Fruit fly (Drosophila melanogaster) whole organism, wandering third instar larva: ENCODE measurements around the gene CG7900.

Source experiments
- Mio ChIP-seq: sonication (Bioruptor generic); optimal IDR thresholded peaks from 2 replicates; lab custom pipeline; 2016; ENCODE audit warnings: missing biosample characterization, missing genetic modification characterization
- OdsH ChIP-seq: fragments of 200-800 bp; sonication (Bioruptor generic); optimal IDR thresholded peaks from 2 replicates; lab custom pipeline; 2016; ENCODE audit warnings: missing biosample characterization, mild to moderate bottlenecking, missing genetic modification characterization
- dl ChIP-seq, 2 experiments: fragments of 175-275, 200-275 bp in 1 of 2; fragments of 200-275 bp in 1 of 2; sonication (Bioruptor generic); optimal IDR thresholded peaks; lab custom pipeline; 2018; ENCODE audit warnings: mild to moderate bottlenecking in 2 of 2, missing biosample characterization in 2 of 2, missing genetic modification characterization in 2 of 2, moderate library complexity in 2 of 2; ENCODE audit not compliant: partially characterized antibody in 2 of 2, insufficient read depth in 1 of 2
- dsf ChIP-seq: sonication (Bioruptor generic); optimal IDR thresholded peaks from 2 replicates; lab custom pipeline; 2016; ENCODE audit warnings: missing biosample characterization, missing genetic modification characterization, borderline replicate concordance
- h ChIP-seq: fragments of 200-800 bp; sonication (Bioruptor generic); optimal IDR thresholded peaks from 3 replicates; lab custom pipeline; 2016; ENCODE audit warnings: missing biosample characterization, mild to moderate bottlenecking, missing genetic modification characterization
- psq ChIP-seq: fragments of 200-800 bp; sonication (Bioruptor generic); optimal IDR thresholded peaks from 3 replicates; lab custom pipeline; 2017; ENCODE audit warnings: missing biosample characterization, mild to moderate bottlenecking, missing genetic modification characterization, moderate library complexity
- usp ChIP-seq: fragments of >200 bp; optimal IDR thresholded peaks from 2 replicates; lab custom pipeline; 2017; ENCODE audit warnings: missing biosample characterization, missing genetic modification characterization

- TF ChIP-seq dl (GFP tag; optimal IDR thresholded peaks at IDR 0.05; lab: Kevin White, UChicago; ENCODE audit: insufficient read depth in 1 of 2, partially characterized antibody in 2 of 2): peak; percentile 78 to 90
- TF ChIP-seq OdsH: peak; percentile 90
- TF ChIP-seq dsf (GFP tag; lab: Kevin White, UChicago): peak; percentile 44
- TF ChIP-seq psq (GFP tag; lab: Kevin White, UChicago): peak; percentile 95
- peak; percentile 35 for TF ChIP-seq Mio
- TF ChIP-seq usp: no peak
- TF ChIP-seq h (GFP tag; lab: Kevin White, UChicago): peak; percentile 66
Measured at dm6 chr3R:8119457-8120337, 25.8 kb downstream of the CG7900 start.
